Worm (Caenorhabditis elegans): ENCODE results near the gene C45B2.6.

ce11 chrX:6093046-6093445, 40.4 kb downstream of the C45B2.6 start, which contains the start of gene C15H9.5:
- no peak for TF ChIP-seq nhr-12 (tag; optimal IDR thresholded peaks at IDR 0.05)
- no peak for TF ChIP-seq mdl-1 (tag; optimal IDR thresholded peaks at IDR 0.05)
- no peak for TF ChIP-seq aly-2 (tag; optimal IDR thresholded peaks at IDR 0.05)
- no peak for TF ChIP-seq ztf-11 (tag; optimal IDR thresholded peaks at IDR 0.05)
- TF ChIP-seq aha-1 (tag; optimal IDR thresholded peaks at IDR 0.05), result no peak
- TF ChIP-seq ceh-8 (GFP tag; optimal IDR thresholded peaks at IDR 0.05), result no peak

All from whole organism, L1 larva.